Worm (Caenorhabditis elegans) whole organism, young adult: ENCODE measurements around the gene F49H12.4.

Experiments used
- F10E7.11 ChIP-seq: sonication (generic microtip); optimal IDR thresholded peaks from 2 replicates; lab custom pipeline; 2017; ENCODE audit warnings: mild to moderate bottlenecking, missing genetic modification characterization, moderate library complexity, missing compliant biosample characterization
- F55B11.4 ChIP-seq: sonication (generic microtip); optimal IDR thresholded peaks from 2 replicates; lab custom pipeline; 2016; ENCODE audit warnings: missing compliant biosample characterization, missing genetic modification characterization, borderline replicate concordance; ENCODE audit not compliant: insufficient read depth
- bed-2 ChIP-seq: fragments of 200-800 bp; sonication (Bioruptor generic); IDR thresholded peaks from 2 replicates; pipeline ENCODE4 v1.3.6; 2022; ENCODE audit warnings: missing genetic modification reagents, missing genetic modification characterization, missing compliant biosample characterization
- cebp-2 ChIP-seq: fragments of 200-800 bp; sonication (Bioruptor generic); IDR thresholded peaks from 2 replicates; pipeline ENCODE4 v1.3.6; 2022; ENCODE audit warnings: missing genetic modification characterization, missing compliant biosample characterization
- ceh-100 ChIP-seq: fragments of 200-800 bp; sonication (Bioruptor generic); IDR thresholded peaks from 2 replicates; pipeline ENCODE4 v1.3.6; 2022; ENCODE audit warnings: missing genetic modification reagents, missing genetic modification characterization, missing compliant biosample characterization
- snpc-1.1 ChIP-seq: sonication (generic microtip); optimal IDR thresholded peaks from 2 replicates; lab custom pipeline; 2017; ENCODE audit warnings: missing genetic modification characterization, mild to moderate bottlenecking, missing compliant biosample characterization, antibody characterized with exemption, moderate library complexity, missing genotype, missing genetic modification reagents; ENCODE audit not compliant: insufficient read depth
- tbx-9 ChIP-seq: sonication (generic microtip); optimal IDR thresholded peaks from 2 replicates; lab custom pipeline; 2016; ENCODE audit warnings: borderline replicate concordance, missing genetic modification characterization, inconsistent platforms, missing compliant biosample characterization
- unc-62 ChIP-seq: fragments of 150-350 bp; optimal IDR thresholded peaks from 2 replicates; lab custom pipeline; 2014; ENCODE audit warnings: missing biosample characterization, missing genetic modification reagents, missing genetic modification characterization

- no peak for TF ChIP-seq bed-2 (GFP tag; lab: Robert Waterston, UW)
- no peak for TF ChIP-seq F55B11.4 (tag; lab: Kevin White, UChicago)
- no peak for TF ChIP-seq F10E7.11 (tag; lab: Kevin White, UChicago)
- TF ChIP-seq ceh-100 (GFP tag; lab: Robert Waterston, UW), result no peak
- no peak for TF ChIP-seq tbx-9 (tag; lab: Kevin White, UChicago)
- no peak for TF ChIP-seq snpc-1.1 (tag; lab: Kevin White, UChicago)
- no peak for TF ChIP-seq unc-62 (GFP tag; lab: Kevin White, UChicago)
- TF ChIP-seq cebp-2 (GFP tag; lab: Robert Waterston, UW), result no peak
Observed at ce11 chrX:2075169-2075568, 4.5 kb upstream of the F49H12.4 start.
